Fruit fly (Drosophila melanogaster): ENCODE measurements around the gene CG5160.

- no peak for TF ChIP-seq CG8478 (optimal IDR thresholded peaks at IDR 0.05)
- no peak for TF ChIP-seq CTCF (optimal IDR thresholded peaks at IDR 0.05)
Observed at dm6 chr2L:7398528-7398927, at the start of gene CG5160.
